Worm (Caenorhabditis elegans) whole organism, young adult: ENCODE results near the gene F26F4.5.

ENCODE experiments used
- C06A6.2 ChIP-seq: fragments of 200-800 bp; sonication (Bioruptor generic); conservative IDR thresholded peaks from 2 replicates; pipeline ENCODE4 v1.3.6; 2022; ENCODE audit warnings: missing genetic modification characterization, missing compliant biosample characterization
- C17E4.6 ChIP-seq: fragments of 200-800 bp; sonication (Bioruptor generic); IDR thresholded peaks from 2 replicates; pipeline ENCODE4 v1.3.6; 2022; ENCODE audit warnings: missing genetic modification reagents, missing genetic modification characterization, missing compliant biosample characterization
- D2030.7 ChIP-seq: fragments of 200-800 bp; sonication (Bioruptor generic); IDR thresholded peaks from 2 replicates; pipeline ENCODE4 v1.3.6; 2022; ENCODE audit warnings: missing genetic modification reagents, missing genetic modification characterization, missing compliant biosample characterization
- F10E7.11 ChIP-seq: sonication (generic microtip); optimal IDR thresholded peaks from 2 replicates; lab custom pipeline; 2017; ENCODE audit warnings: mild to moderate bottlenecking, missing genetic modification characterization, moderate library complexity, missing compliant biosample characterization
- F33H1.4 ChIP-seq: fragments of 200-800 bp; sonication (Bioruptor generic); IDR thresholded peaks from 2 replicates; pipeline ENCODE4 v1.3.6; 2022; ENCODE audit warnings: missing genetic modification reagents, missing genetic modification characterization, missing compliant biosample characterization
- F49E8.2 ChIP-seq: sonication (generic microtip); optimal IDR thresholded peaks from 3 replicates; lab custom pipeline; 2017; ENCODE audit warnings: missing genetic modification characterization, mild to moderate bottlenecking, missing compliant biosample characterization, antibody characterized with exemption, moderate library complexity; ENCODE audit not compliant: insufficient read depth
- F55B11.4 ChIP-seq: sonication (generic microtip); optimal IDR thresholded peaks from 2 replicates; lab custom pipeline; 2016; ENCODE audit warnings: missing compliant biosample characterization, missing genetic modification characterization, borderline replicate concordance; ENCODE audit not compliant: insufficient read depth
- F57A8.1 ChIP-seq: fragments of 200-800 bp; sonication (Bioruptor generic); optimal IDR thresholded peaks from 2 replicates; lab custom pipeline; 2018; ENCODE audit warnings: mild to moderate bottlenecking, missing genetic modification characterization, moderate library complexity, missing compliant biosample characterization
- F57C9.4 ChIP-seq: sonication (generic microtip); optimal IDR thresholded peaks from 2 replicates; lab custom pipeline; 2017; ENCODE audit warnings: mild to moderate bottlenecking, missing genetic modification characterization, missing compliant biosample characterization
- Y53G8AR.9 ChIP-seq: fragments of 200-800 bp; sonication (Bioruptor generic); conservative IDR thresholded peaks from 2 replicates; pipeline ENCODE4 v1.3.6; 2022; ENCODE audit warnings: missing genetic modification reagents, missing genetic modification characterization, missing compliant biosample characterization
- Y67H2A.10 ChIP-seq: fragments of 200-800 bp; sonication (Bioruptor generic); conservative IDR thresholded peaks from 2 replicates; pipeline ENCODE4 v1.3.6; 2022; ENCODE audit warnings: missing genetic modification reagents, missing genetic modification characterization, missing compliant biosample characterization
- ZK185.1 ChIP-seq: sonication (generic microtip); optimal IDR thresholded peaks from 2 replicates; lab custom pipeline; 2016; ENCODE audit warnings: mild to moderate bottlenecking, missing genetic modification characterization, missing compliant biosample characterization; ENCODE audit not compliant: poor library complexity, severe bottlenecking
- aptf-3 ChIP-seq: fragments of 200-800 bp; sonication (Bioruptor generic); IDR thresholded peaks from 2 replicates; pipeline ENCODE4 v1.3.6; 2022; ENCODE audit warnings: missing genetic modification characterization, missing compliant biosample characterization
- ccch-3 ChIP-seq: fragments of 200-800 bp; sonication (Bioruptor generic); optimal IDR thresholded peaks from 2 replicates; lab custom pipeline; 2018; ENCODE audit warnings: mild to moderate bottlenecking, missing genetic modification characterization, missing compliant biosample characterization
- cebp-1 ChIP-seq, 2 experiments: fragments of 200-800 bp in 1 of 2; sonication (Bioruptor generic) in 1 of 2; sonication (generic microtip) in 1 of 2; IDR thresholded peaks in 1 of 2; optimal IDR thresholded peaks in 1 of 2; 2 replicates each; pipeline versions ENCODE4 v1.3.6 to Lab custom; 2017 to 2022; ENCODE audit warnings: missing compliant biosample characterization in 2 of 2, missing genetic modification characterization in 2 of 2, mild to moderate bottlenecking in 1 of 2, missing genetic modification reagents in 1 of 2, moderate library complexity in 1 of 2
- ceh-40 ChIP-seq: fragments of 200-800 bp; sonication (Bioruptor generic); IDR thresholded peaks from 2 replicates; pipeline ENCODE4 v1.3.6; 2022; ENCODE audit warnings: missing genetic modification characterization, missing compliant biosample characterization
- ceh-79 ChIP-seq: sonication (generic microtip); optimal IDR thresholded peaks from 2 replicates; lab custom pipeline; 2017; ENCODE audit warnings: mild to moderate bottlenecking, missing genetic modification characterization, missing compliant biosample characterization
- ceh-91 ChIP-seq: fragments of 200-800 bp; sonication (Bioruptor generic); IDR thresholded peaks from 2 replicates; pipeline ENCODE4 v1.3.6; 2022; ENCODE audit warnings: missing genetic modification reagents, missing genetic modification characterization, missing compliant biosample characterization
- die-1 ChIP-seq: sonication (generic microtip); optimal IDR thresholded peaks from 2 replicates; lab custom pipeline; 2016; ENCODE audit warnings: missing genotype, mild to moderate bottlenecking, missing genetic modification characterization, missing compliant biosample characterization
- dox-1 ChIP-seq: fragments of 200-800 bp; sonication (Bioruptor generic); IDR thresholded peaks from 2 replicates; pipeline ENCODE4 v1.3.6; 2022; ENCODE audit warnings: missing genetic modification reagents, missing genetic modification characterization, missing compliant biosample characterization
- egl-44 ChIP-seq: fragments of 200-800 bp; sonication (Bioruptor generic); IDR thresholded peaks from 2 replicates; pipeline ENCODE4 v1.3.6; 2022; ENCODE audit warnings: missing genetic modification reagents, missing genetic modification characterization, missing compliant biosample characterization
- egrh-3 ChIP-seq: fragments of 200-800 bp; sonication (Bioruptor generic); IDR thresholded peaks from 2 replicates; pipeline ENCODE4 v1.3.6; 2022; ENCODE audit warnings: missing genetic modification reagents, missing genetic modification characterization, missing compliant biosample characterization
- ets-4 ChIP-seq: fragments of 200-800 bp; sonication (Bioruptor generic); optimal IDR thresholded peaks from 2 replicates; lab custom pipeline; 2018; ENCODE audit warnings: mild to moderate bottlenecking, missing genetic modification characterization, missing compliant biosample characterization
- hlh-12 ChIP-seq: sonication (generic microtip); optimal IDR thresholded peaks from 2 replicates; lab custom pipeline; 2016; ENCODE audit warnings: missing genetic modification characterization, missing compliant biosample characterization
- lag-1 ChIP-seq: fragments of 200-800 bp; sonication (Bioruptor generic); IDR thresholded peaks from 2 replicates; pipeline ENCODE4 v1.3.6; 2022; ENCODE audit warnings: missing genetic modification reagents, missing genetic modification characterization, missing compliant biosample characterization
- lin-26 ChIP-seq: fragments of 200-800 bp; sonication (Bioruptor generic); IDR thresholded peaks from 2 replicates; pipeline ENCODE4 v1.3.6; 2022; ENCODE audit warnings: missing genetic modification reagents, missing genetic modification characterization, missing compliant biosample characterization
- lin-40 ChIP-seq: sonication (generic microtip); optimal IDR thresholded peaks from 2 replicates; lab custom pipeline; 2016; ENCODE audit warnings: missing genetic modification characterization, mild to moderate bottlenecking, missing compliant biosample characterization, missing genotype, missing genetic modification reagents
- lsl-1 ChIP-seq: fragments of 200-800 bp; sonication (Bioruptor generic); optimal IDR thresholded peaks from 2 replicates; lab custom pipeline; 2018; ENCODE audit warnings: mild to moderate bottlenecking, missing genetic modification characterization, moderate library complexity, missing compliant biosample characterization
- madf-10 ChIP-seq: sonication (generic microtip); optimal IDR thresholded peaks from 2 replicates; lab custom pipeline; 2016; ENCODE audit warnings: mild to moderate bottlenecking, missing genetic modification characterization, missing compliant biosample characterization
- madf-6 ChIP-seq: fragments of 200-800 bp; sonication (Bioruptor generic); IDR thresholded peaks from 2 replicates; pipeline ENCODE4 v1.3.6; 2022; ENCODE audit warnings: missing genetic modification reagents, missing genetic modification characterization, missing compliant biosample characterization
- madf-8 ChIP-seq: fragments of 200-800 bp; sonication (Bioruptor generic); conservative IDR thresholded peaks from 2 replicates; pipeline ENCODE4 v1.3.6; 2022; ENCODE audit warnings: missing genetic modification reagents, missing genetic modification characterization, missing compliant biosample characterization
- mcd-1 ChIP-seq: fragments of 200-800 bp; sonication (Bioruptor generic); IDR thresholded peaks from 2 replicates; pipeline ENCODE4 v1.3.6; 2022; ENCODE audit warnings: missing genetic modification reagents, missing genetic modification characterization, missing compliant biosample characterization
- nfyb-1 ChIP-seq: fragments of 200-800 bp; sonication (Bioruptor generic); IDR thresholded peaks from 2 replicates; pipeline ENCODE4 v1.3.6; 2022; ENCODE audit warnings: missing genetic modification reagents, missing genetic modification characterization, missing compliant biosample characterization
- nhr-27 ChIP-seq: fragments of 200-800 bp; sonication (Bioruptor generic); optimal IDR thresholded peaks from 2 replicates; lab custom pipeline; 2018; ENCODE audit warnings: mild to moderate bottlenecking, missing genetic modification characterization, moderate library complexity, missing compliant biosample characterization
- nhr-80 ChIP-seq: sonication (generic microtip); optimal IDR thresholded peaks from 2 replicates; lab custom pipeline; 2016; ENCODE audit warnings: missing genetic modification characterization, missing compliant biosample characterization
- pbrm-1 ChIP-seq: fragments of 200-800 bp; sonication (Bioruptor generic); IDR thresholded peaks from 2 replicates; pipeline ENCODE4 v1.3.6; 2022; ENCODE audit warnings: missing genetic modification reagents, missing genetic modification characterization, missing compliant biosample characterization
- rcor-1 ChIP-seq: fragments of 200-800 bp; sonication (Bioruptor generic); IDR thresholded peaks from 2 replicates; pipeline ENCODE4 v1.3.6; 2022; ENCODE audit warnings: missing genetic modification reagents, missing genetic modification characterization, missing compliant biosample characterization
- repo-1 ChIP-seq: sonication (generic microtip); optimal IDR thresholded peaks from 2 replicates; lab custom pipeline; 2017; ENCODE audit warnings: mild to moderate bottlenecking, missing genetic modification characterization, missing compliant biosample characterization
- sdz-38 ChIP-seq: sonication (generic microtip); optimal IDR thresholded peaks from 2 replicates; lab custom pipeline; 2016; ENCODE audit warnings: missing genotype, missing genetic modification characterization, missing compliant biosample characterization
- sea-2 ChIP-seq: fragments of 200-800 bp; sonication (Bioruptor generic); IDR thresholded peaks from 2 replicates; pipeline ENCODE4 v1.3.6; 2022; ENCODE audit warnings: missing genetic modification characterization, missing compliant biosample characterization
- snpc-1.1 ChIP-seq: sonication (generic microtip); optimal IDR thresholded peaks from 2 replicates; lab custom pipeline; 2017; ENCODE audit warnings: missing genetic modification characterization, mild to moderate bottlenecking, missing compliant biosample characterization, antibody characterized with exemption, moderate library complexity, missing genotype, missing genetic modification reagents; ENCODE audit not compliant: insufficient read depth
- snpc-1.3 ChIP-seq: sonication (generic microtip); optimal IDR thresholded peaks from 2 replicates; lab custom pipeline; 2017; ENCODE audit warnings: missing genetic modification characterization, mild to moderate bottlenecking, missing compliant biosample characterization, antibody characterized with exemption, moderate library complexity, missing genotype, missing genetic modification reagents; ENCODE audit not compliant: insufficient read depth
- snpc-3.4 ChIP-seq: sonication (generic microtip); optimal IDR thresholded peaks from 2 replicates; lab custom pipeline; 2017; ENCODE audit warnings: missing genetic modification characterization, mild to moderate bottlenecking, missing compliant biosample characterization, antibody characterized with exemption, moderate library complexity, missing genotype, missing genetic modification reagents
- sptf-2 ChIP-seq: fragments of 200-800 bp; sonication (Bioruptor generic); optimal IDR thresholded peaks from 2 replicates; lab custom pipeline; 2018; ENCODE audit warnings: mild to moderate bottlenecking, missing genetic modification characterization, missing compliant biosample characterization
- xnd-1 ChIP-seq: sonication (generic microtip); optimal IDR thresholded peaks from 2 replicates; lab custom pipeline; 2016; ENCODE audit warnings: missing genotype, missing genetic modification reagents, missing genetic modification characterization, missing compliant biosample characterization
- zim-3 ChIP-seq: sonication (generic microtip); optimal IDR thresholded peaks from 2 replicates; lab custom pipeline; 2017; ENCODE audit warnings: mild to moderate bottlenecking, missing genetic modification characterization, moderate library complexity, missing compliant biosample characterization
- ztf-22 ChIP-seq: fragments of 200-800 bp; sonication (Bioruptor generic); optimal IDR thresholded peaks from 2 replicates; lab custom pipeline; 2018; ENCODE audit warnings: mild to moderate bottlenecking, missing genetic modification characterization, moderate library complexity, missing compliant biosample characterization

The F26F4.5 gene

ce11 chrIII:4903784-4904183 is 12.7 kb upstream of the F26F4.5 start, which contains the start of gene kbp-2:
TSS of gene kbp-2 (minus strand) at chrIII:4903884.
- TF ChIP-seq ztf-22 (no peak), sdz-38 (tag; lab: Kevin White, UChicago) (no peak), repo-1 (tag; lab: Kevin White, UChicago) (no peak), madf-10 (tag; lab: Kevin White, UChicago) (no peak), ets-4 (GFP tag; lab: Kevin White, UChicago) (no peak), dox-1 (GFP tag; lab: Robert Waterston, UW) (no peak), aptf-3 (no peak), ceh-79 (tag; lab: Kevin White, UChicago) (no peak), egrh-3 (no peak), sea-2 (no peak), zim-3 (tag; lab: Kevin White, UChicago) (no peak), cebp-1 (GFP tag; IDR thresholded peaks at IDR 0.05; lab: Robert Waterston, UW) (no peak), cebp-1 (tag; optimal IDR thresholded peaks at IDR 0.05; lab: Kevin White, UChicago) (no peak), ceh-91 (GFP tag; lab: Robert Waterston, UW) (no peak), nfyb-1 (no peak), F10E7.11 (tag; lab: Kevin White, UChicago) (no peak), rcor-1 (GFP tag; lab: Robert Waterston, UW) (no peak), C17E4.6 (GFP tag; lab: Robert Waterston, UW) (no peak), snpc-1.1 (tag; lab: Kevin White, UChicago) (no peak), Y67H2A.10 (GFP tag; lab: Robert Waterston, UW) (no peak)

- TF ChIP-seq sea-2 (no peak), F57C9.4 (tag; lab: Kevin White, UChicago) (no peak), snpc-1.3 (tag; lab: Kevin White, UChicago) (peak; percentile 58), mcd-1 (no peak), xnd-1 (tag; lab: Kevin White, UChicago) (peak; percentile 51), F49E8.2 (tag; lab: Kevin White, UChicago) (no peak), C06A6.2 (GFP tag; lab: Robert Waterston, UW) (no peak), ccch-3 (no peak), lin-26 (GFP tag; lab: Robert Waterston, UW) (no peak), nhr-27 (tag; lab: Kevin White, UChicago) (no peak), lsl-1 (GFP tag; lab: Kevin White, UChicago) (peak; percentile 88), hlh-12 (tag; lab: Kevin White, UChicago) (no peak), ZK185.1 (no peak), F57A8.1 (no peak), madf-8 (GFP tag; lab: Robert Waterston, UW) (peak; percentile 47; the same call in 1 of the 2 replicates), Y53G8AR.9 (GFP tag; lab: Robert Waterston, UW) (no peak), sptf-2 (GFP tag; lab: Kevin White, UChicago) (no peak), ceh-40 (GFP tag; lab: Robert Waterston, UW) (no peak), nhr-80 (no peak), madf-6 (GFP tag; lab: Robert Waterston, UW) (peak; percentile 85), die-1 (tag; lab: Kevin White, UChicago) (no peak), sdz-38 (tag; lab: Kevin White, UChicago) (no peak), ztf-22 (no peak), F33H1.4 (GFP tag; lab: Robert Waterston, UW) (peak; percentile 90), lin-40 (tag; lab: Kevin White, UChicago) (no peak), snpc-3.4 (tag; lab: Kevin White, UChicago) (peak; percentile 63), F55B11.4 (tag; lab: Kevin White, UChicago) (no peak), egl-44 (GFP tag; lab: Robert Waterston, UW) (no peak), lag-1 (GFP tag; lab: Robert Waterston, UW) (no peak), pbrm-1 (GFP tag; lab: Robert Waterston, UW) (no peak), D2030.7 (GFP tag; lab: Robert Waterston, UW) (peak; percentile 63)
These were observed 9.2 kb upstream of the F26F4.5 start, which contains the start of gene tag-340 for ce11 chrIII:4900260-4900659. TSS of gene tag-340 (plus strand) at chrIII:4900508.
